Fruit fly (Drosophila melanogaster) whole organism, embryonic: Measurements from ENCODE around the gene CG43312.

Experiments used
- CG10209 ChIP-seq: fragments of 200-800 bp; sonication (Bioruptor generic); optimal IDR thresholded peaks from 3 replicates; lab custom pipeline; 2017; ENCODE audit warnings: missing biosample characterization, mild to moderate bottlenecking, missing genetic modification characterization, missing genetic modification reagents
- CG10274 ChIP-seq: fragments of 200-800 bp; sonication (Bioruptor generic); optimal IDR thresholded peaks from 3 replicates; lab custom pipeline; 2017; ENCODE audit warnings: missing biosample characterization, mild to moderate bottlenecking, missing genetic modification characterization
- CG10462 ChIP-seq: fragments of 200-800 bp; sonication (Bioruptor generic); optimal IDR thresholded peaks from 2 replicates; lab custom pipeline; 2016; ENCODE audit warnings: missing biosample characterization, missing genetic modification characterization
- CG11723 ChIP-seq: fragments of 200-800 bp; sonication (Bioruptor generic); optimal IDR thresholded peaks from 2 replicates; lab custom pipeline; 2017; ENCODE audit warnings: missing biosample characterization, mild to moderate bottlenecking, missing genetic modification characterization
- CG12155 ChIP-seq: fragments of 200-800 bp; sonication (Bioruptor generic); optimal IDR thresholded peaks from 3 replicates; lab custom pipeline; 2016; ENCODE audit warnings: missing biosample characterization, missing genetic modification characterization
- CG12659 ChIP-seq: fragments of 200-800 bp; sonication (Bioruptor generic); optimal IDR thresholded peaks from 3 replicates; lab custom pipeline; 2017; ENCODE audit warnings: mild to moderate bottlenecking, missing biosample characterization, missing genetic modification reagents, missing genetic modification characterization
- CG13287 ChIP-seq: fragments of 200-800 bp; sonication (Bioruptor generic); IDR thresholded peaks from 2 replicates; pipeline ENCODE4 v1.3.6; 2022; ENCODE audit warnings: missing biosample characterization, missing genetic modification characterization; ENCODE audit not compliant: partially characterized antibody
- CG14441 ChIP-seq: fragments of 200-800 bp; sonication (Bioruptor generic); IDR thresholded peaks from 2 replicates; pipeline ENCODE4 v1.3.6; 2022; ENCODE audit warnings: missing biosample characterization, missing genetic modification characterization
- CG17802 ChIP-seq: fragments of 200-800 bp; sonication (Bioruptor generic); optimal IDR thresholded peaks from 2 replicates; lab custom pipeline; 2018; ENCODE audit warnings: missing biosample characterization, mild to moderate bottlenecking, missing genetic modification characterization, moderate library complexity
- CG1792 ChIP-seq: fragments of 200-800 bp; sonication (Bioruptor generic); optimal IDR thresholded peaks from 2 replicates; lab custom pipeline; 2016; ENCODE audit warnings: missing biosample characterization, missing genetic modification characterization
- CG18599 ChIP-seq: fragments of 200-800 bp; sonication (Bioruptor generic); optimal IDR thresholded peaks from 3 replicates; lab custom pipeline; 2017; ENCODE audit warnings: missing biosample characterization, missing genetic modification characterization, mild to moderate bottlenecking, moderate library complexity, missing genetic modification reagents
- CG2678 ChIP-seq: fragments of 200-800 bp; sonication (Bioruptor generic); optimal IDR thresholded peaks from 3 replicates; lab custom pipeline; 2019; ENCODE audit warnings: missing biosample characterization, mild to moderate bottlenecking, missing genetic modification characterization, moderate library complexity
- CG2889 ChIP-seq: fragments of 200-800 bp; sonication (Bioruptor generic); IDR thresholded peaks from 3 replicates; pipeline ENCODE4 v1.3.6; 2022; ENCODE audit warnings: missing biosample characterization, missing genetic modification characterization
- CG5180 ChIP-seq: fragments of 200-800 bp; sonication (Bioruptor generic); optimal IDR thresholded peaks from 3 replicates; lab custom pipeline; 2017; ENCODE audit warnings: missing biosample characterization, missing genetic modification characterization, mild to moderate bottlenecking, moderate library complexity, missing genetic modification reagents
- CG9727 ChIP-seq: fragments of 200-800 bp; sonication (Bioruptor generic); optimal IDR thresholded peaks from 3 replicates; lab custom pipeline; 2017; ENCODE audit warnings: missing biosample characterization, mild to moderate bottlenecking, missing genetic modification characterization
- CTCF ChIP-seq: fragments of 200-800 bp; sonication (Bioruptor generic); optimal IDR thresholded peaks from 2 replicates; lab custom pipeline; 2017; ENCODE audit warnings: missing biosample characterization, mild to moderate bottlenecking, missing genetic modification characterization, moderate library complexity
- D19A ChIP-seq: fragments of 200-800 bp; optimal IDR thresholded peaks from 3 replicates; lab custom pipeline; 2019; ENCODE audit warnings: missing biosample characterization, mild to moderate bottlenecking, missing genetic modification characterization, moderate library complexity
- D19B ChIP-seq: fragments of 200-800 bp; sonication (Bioruptor generic); optimal IDR thresholded peaks from 2 replicates; lab custom pipeline; 2017; ENCODE audit warnings: missing biosample characterization, mild to moderate bottlenecking, missing genetic modification characterization
- Dbx ChIP-seq: fragments of 200-800 bp; sonication (Bioruptor generic); IDR thresholded peaks from 3 replicates; pipeline ENCODE4 v1.3.6; 2022; ENCODE audit warnings: missing biosample characterization, missing genetic modification characterization
- Deaf1 ChIP-seq: fragments of 200-800 bp; optimal IDR thresholded peaks from 3 replicates; lab custom pipeline; 2019; ENCODE audit warnings: missing biosample characterization, mild to moderate bottlenecking, missing genetic modification characterization, moderate library complexity
- E2f2 ChIP-seq: fragments of 200-800 bp; sonication (Bioruptor generic); IDR thresholded peaks from 2 replicates; pipeline ENCODE4 v1.3.6; 2022; ENCODE audit warnings: missing biosample characterization, missing genetic modification characterization
- GATAe ChIP-seq: fragments of 200-800 bp; sonication (Bioruptor generic); conservative IDR thresholded peaks from 2 replicates; pipeline ENCODE4 v1.3.6; 2022; ENCODE audit warnings: missing biosample characterization, missing genetic modification characterization
- Hey ChIP-seq: fragments of 200-800 bp; sonication (Bioruptor generic); optimal IDR thresholded peaks from 3 replicates; lab custom pipeline; 2018; ENCODE audit warnings: missing biosample characterization, mild to moderate bottlenecking, missing genetic modification characterization
- Nf-YB ChIP-seq: fragments of 200-800 bp; sonication (Bioruptor generic); optimal IDR thresholded peaks from 3 replicates; lab custom pipeline; 2019; ENCODE audit warnings: missing biosample characterization, mild to moderate bottlenecking, missing genetic modification characterization, moderate library complexity
- PHDP ChIP-seq: fragments of 200-800 bp; sonication (Bioruptor generic); optimal IDR thresholded peaks from 3 replicates; lab custom pipeline; 2018; ENCODE audit warnings: missing biosample characterization, mild to moderate bottlenecking, missing genetic modification characterization, moderate library complexity
- Rx ChIP-seq: fragments of 200-800 bp; sonication (Bioruptor generic); IDR thresholded peaks from 2 replicates; pipeline ENCODE4 v1.3.6; 2022; ENCODE audit warnings: missing biosample characterization, missing genetic modification characterization
- Side ChIP-seq: fragments of 200-800 bp; sonication (Bioruptor generic); optimal IDR thresholded peaks from 2 replicates; lab custom pipeline; 2016; ENCODE audit warnings: missing biosample characterization, missing genetic modification characterization
- abd-A ChIP-seq: fragments of 200-800 bp; sonication (Bioruptor generic); optimal IDR thresholded peaks from 3 replicates; lab custom pipeline; 2019; ENCODE audit warnings: missing biosample characterization, mild to moderate bottlenecking, missing genetic modification characterization, moderate library complexity
- aop ChIP-seq: fragments of 200-800 bp; sonication (Bioruptor generic); IDR thresholded peaks from 2 replicates; pipeline ENCODE4 v1.3.6; 2022; ENCODE audit warnings: missing biosample characterization, missing genetic modification characterization
- ap ChIP-seq: fragments of 200-800 bp; sonication (Bioruptor generic); IDR thresholded peaks from 2 replicates; pipeline ENCODE4 v1.3.6; 2022; ENCODE audit warnings: missing biosample characterization, missing genetic modification characterization
- dati ChIP-seq: fragments of 200-800 bp; sonication (Bioruptor generic); IDR thresholded peaks from 2 replicates; pipeline ENCODE4 v1.3.6; 2022; ENCODE audit warnings: missing biosample characterization, missing genetic modification characterization
- dm ChIP-seq: fragments of 200-800 bp; sonication (Bioruptor generic); optimal IDR thresholded peaks from 3 replicates; lab custom pipeline; 2016; ENCODE audit warnings: missing biosample characterization, missing genetic modification characterization
- dmrt99B ChIP-seq: fragments of 200-800 bp; sonication (Bioruptor generic); optimal IDR thresholded peaks from 2 replicates; lab custom pipeline; 2018; ENCODE audit warnings: missing biosample characterization, mild to moderate bottlenecking, missing genetic modification characterization, moderate library complexity
- gfzf ChIP-seq: fragments of 200-800 bp; sonication (Bioruptor generic); optimal IDR thresholded peaks from 2 replicates; lab custom pipeline; 2016; ENCODE audit warnings: missing biosample characterization, mild to moderate bottlenecking, missing genetic modification characterization, moderate library complexity
- grn ChIP-seq: fragments of 200-800 bp; sonication (Bioruptor generic); optimal IDR thresholded peaks from 3 replicates; lab custom pipeline; 2017; ENCODE audit warnings: missing biosample characterization, missing genetic modification characterization
- hb ChIP-seq: fragments of 200-800 bp; sonication (Bioruptor generic); IDR thresholded peaks from 3 replicates; pipeline ENCODE4 v1.3.6; 2022; ENCODE audit warnings: missing biosample characterization, missing genetic modification characterization; ENCODE audit not compliant: partially characterized antibody
- her ChIP-seq: fragments of 200-800 bp; sonication (Bioruptor generic); optimal IDR thresholded peaks from 2 replicates; lab custom pipeline; 2016; ENCODE audit warnings: missing biosample characterization, missing genetic modification characterization
- lab ChIP-seq: fragments of 200-800 bp; sonication (Bioruptor generic); optimal IDR thresholded peaks from 3 replicates; lab custom pipeline; 2017; ENCODE audit warnings: missing biosample characterization, missing genetic modification characterization, mild to moderate bottlenecking, moderate library complexity, missing genetic modification reagents
- lola ChIP-seq, 3 experiments: fragments of >200 bp in 2 of 3; fragments of 200-800 bp in 1 of 3; sonication (Bioruptor generic) in 1 of 3; optimal IDR thresholded peaks; 2 replicates each; lab custom pipeline; 2017 to 2019; ENCODE audit warnings: missing biosample characterization in 3 of 3, missing genetic modification characterization in 3 of 3, mild to moderate bottlenecking in 1 of 3, moderate library complexity in 1 of 3
- oc ChIP-seq: fragments of 200-800 bp; sonication (Bioruptor generic); optimal IDR thresholded peaks from 2 replicates; lab custom pipeline; 2018; ENCODE audit warnings: missing biosample characterization, mild to moderate bottlenecking, missing genetic modification characterization, moderate library complexity
- p53 ChIP-seq: fragments of 200-800 bp; sonication (Bioruptor generic); optimal IDR thresholded peaks from 2 replicates; lab custom pipeline; 2016; ENCODE audit warnings: missing biosample characterization, missing genetic modification characterization
- pb ChIP-seq: fragments of 200-800 bp; sonication (Bioruptor generic); optimal IDR thresholded peaks from 3 replicates; lab custom pipeline; 2016; ENCODE audit warnings: missing biosample characterization, missing genetic modification characterization
- pita ChIP-seq: fragments of 200-800 bp; sonication (Bioruptor generic); optimal IDR thresholded peaks from 2 replicates; lab custom pipeline; 2017; ENCODE audit warnings: missing biosample characterization, mild to moderate bottlenecking, missing genetic modification characterization
- stc ChIP-seq: fragments of 200-800 bp; sonication (Bioruptor generic); IDR thresholded peaks from 2 replicates; pipeline ENCODE4 v1.3.6; 2022; ENCODE audit warnings: missing biosample characterization, missing genetic modification characterization
- trh ChIP-seq: fragments of 200-800 bp; sonication (Bioruptor generic); optimal IDR thresholded peaks from 2 replicates; lab custom pipeline; 2016; ENCODE audit warnings: missing biosample characterization, missing genetic modification characterization
- ttk ChIP-seq: fragments of 200-800 bp; sonication (Bioruptor generic); IDR thresholded peaks from 2 replicates; pipeline ENCODE4 v2.1.2; 2022; ENCODE audit warnings: missing biosample characterization, missing genetic modification characterization
- zf30C ChIP-seq: fragments of 200-800 bp; sonication (Bioruptor generic); optimal IDR thresholded peaks from 3 replicates; lab custom pipeline; 2018; ENCODE audit warnings: missing biosample characterization, mild to moderate bottlenecking, missing genetic modification characterization

CG43312 gene

dm6 chr3L:22471586-22472291 lies 29.7 kb upstream of the CG43312 start (continued):
- TF ChIP-seq CG10462 (GFP tag; lab: Kevin White, UChicago) (no peak), dm (GFP tag; lab: Kevin White, UChicago) (no peak), stc (GFP tag; lab: Robert Waterston, UW) (peak; percentile 49; the same call in 1 of the 2 replicates), CG5180 (GFP tag; lab: Kevin White, UChicago) (no peak), CG10274 (GFP tag; lab: Kevin White, UChicago) (no peak), CG9727 (peak; percentile 43), zf30C (GFP tag; lab: Kevin White, UChicago) (peak; percentile 48), dmrt99B (tag; lab: Kevin White, UChicago) (peak; percentile 59), dati (GFP tag; lab: Robert Waterston, UW) (no peak), aop (GFP tag; lab: Robert Waterston, UW) (no peak), ttk (GFP tag; lab: Robert Waterston, UW) (peak; percentile 16; the same call in 1 of the 2 replicates), GATAe (GFP tag; lab: Robert Waterston, UW) (peak; percentile 87), CTCF (GFP tag; lab: Kevin White, UChicago) (no peak), CG17802 (tag; lab: Kevin White, UChicago) (no peak), oc (tag; lab: Kevin White, UChicago) (peak; percentile 36), pita (no peak), pb (GFP tag; lab: Kevin White, UChicago) (no peak), CG18599 (GFP tag; lab: Kevin White, UChicago) (peak; percentile 82), Side (no peak), CG13287 (no peak), Hey (tag; lab: Kevin White, UChicago) (no peak), Dbx (GFP tag; lab: Robert Waterston, UW) (peak; percentile 31; the same call in 1 of the 3 replicates), hb (no peak), lab (GFP tag; lab: Kevin White, UChicago) (peak; percentile 84), D19A (tag; lab: Kevin White, UChicago) (no peak), abd-A (tag; lab: Kevin White, UChicago) (no peak), Nf-YB (GFP tag; lab: Kevin White, UChicago) (peak; percentile 39), CG11723 (GFP tag; lab: Kevin White, UChicago) (no peak), E2f2 (GFP tag; lab: Robert Waterston, UW) (peak; percentile 30; the same call in 1 of the 2 replicates), CG14441 (peak; percentile 54), CG10209 (GFP tag; lab: Kevin White, UChicago) (peak; percentile 66), grn (GFP tag; lab: Kevin White, UChicago) (peak; percentile 9), gfzf (GFP tag; lab: Kevin White, UChicago) (no peak), CG2678 (tag; lab: Kevin White, UChicago) (peak; percentile 81), trh (no peak), Deaf1 (tag; lab: Kevin White, UChicago) (peak; percentile 27), lola (GFP tag; optimal IDR thresholded peaks at IDR 0.05; lab: Kevin White, UChicago) (no peak), CG12659 (GFP tag; lab: Kevin White, UChicago) (peak; percentile 58), CG1792 (GFP tag; lab: Kevin White, UChicago) (no peak), her (GFP tag; lab: Kevin White, UChicago) (no peak), CG12155 (GFP tag; lab: Kevin White, UChicago) (no peak), p53 (GFP tag; lab: Kevin White, UChicago) (no peak), Rx (GFP tag; lab: Robert Waterston, UW) (no peak), ap (GFP tag; lab: Robert Waterston, UW) (0 out of 2 replicates have a peak, but pooled peaks have one; percentile 15), PHDP (tag; lab: Kevin White, UChicago) (peak; percentile 77), D19B (GFP tag; lab: Kevin White, UChicago) (peak; percentile 52), CG2889 (no peak)
